Worm (Caenorhabditis elegans): ENCODE measurements around the gene ZC443.3.

Gene ZC443.3

ce11 chrV:12806190-12806589 lies 7.7 kb downstream of the ZC443.3 start, which contains the start of gene ZC443.7:
Gene ZC443.7 (plus strand): TSS chrV:12806490.
- TF ChIP-seq ceh-45 (GFP tag; IDR thresholded peaks at IDR 0.05) = no peak

DNA sequence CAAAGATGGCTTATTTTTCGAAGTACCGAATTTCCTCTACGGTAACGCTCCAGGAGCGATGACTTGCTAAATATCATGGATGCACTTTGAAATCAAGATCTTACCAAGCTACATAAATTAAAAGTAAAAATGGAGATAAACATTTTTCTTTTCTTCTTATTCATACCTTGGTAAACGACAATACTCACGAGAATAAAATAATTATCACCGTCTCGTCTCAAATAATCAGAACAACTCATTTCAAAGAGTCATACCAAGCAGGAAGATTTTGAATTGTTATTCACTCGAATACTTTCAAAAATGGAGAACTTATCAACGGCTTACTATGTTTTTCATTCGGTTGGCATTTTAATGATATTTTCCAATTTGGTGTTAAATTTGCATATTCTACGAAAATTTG lies 10.6 kb downstream of the ZC443.3 start, which contains the start of gene srbc-45:
srbc-45 (plus strand) TSS at position 301 of the 400 bp plus-strand sequence.
- TF ChIP-seq madf-2 (tag; optimal IDR thresholded peaks at IDR 0.05) (no peak), hlh-30 (tag; optimal IDR thresholded peaks at IDR 0.05; ENCODE audit: insufficient read depth) (no peak), pag-3 (tag; optimal IDR thresholded peaks at IDR 0.05; ENCODE audit: borderline replicate concordance) (no peak)

DNA sequence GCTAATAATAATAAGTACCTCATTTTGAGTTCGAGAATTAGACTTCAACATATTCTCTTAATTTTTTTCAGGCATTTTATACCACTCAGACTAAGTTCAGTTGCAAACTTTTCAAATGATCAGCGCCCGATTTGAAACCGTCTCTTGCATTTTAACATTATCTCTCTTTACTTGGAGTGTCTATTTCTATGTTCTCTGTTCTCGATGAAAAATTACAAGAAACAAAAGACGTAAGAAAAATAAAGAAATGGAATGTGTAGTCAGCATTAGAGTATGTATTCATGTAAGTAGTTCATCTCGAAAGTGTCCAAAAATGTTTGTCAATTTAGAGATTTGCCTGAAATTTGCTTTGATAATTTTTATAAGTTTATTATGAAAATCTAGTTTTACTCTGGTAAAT lies 13.8 kb downstream of the ZC443.3 start, which contains the start of gene ugt-3:
ugt-3 (minus strand) TSS at position 101 of the 400 bp plus-strand sequence.
- TF ChIP-seq hlh-15 (tag; optimal IDR thresholded peaks at IDR 0.05) (no peak), ahr-1 (tag; optimal IDR thresholded peaks at IDR 0.05) (no peak), dmd-4 (tag; optimal IDR thresholded peaks at IDR 0.05; ENCODE audit: borderline replicate concordance) (no peak), madf-2 (tag; optimal IDR thresholded peaks at IDR 0.05) (no peak), pat-9 (tag; optimal IDR thresholded peaks at IDR 0.05) (no peak), ztf-16 (tag; optimal IDR thresholded peaks at IDR 0.05) (no peak), nhr-232 (tag; optimal IDR thresholded peaks at IDR 0.05) (no peak), ceh-24 (tag; optimal IDR thresholded peaks at IDR 0.05) (no peak), elt-4 (tag; optimal IDR thresholded peaks at IDR 0.05) (no peak), ceh-45 (GFP tag; IDR thresholded peaks at IDR 0.05) (no peak), unc-3 (GFP tag; conservative IDR thresholded peaks at IDR 0.05) (no peak), unc-3 (tag; optimal IDR thresholded peaks at IDR 0.05) (no peak), pag-3 (tag; optimal IDR thresholded peaks at IDR 0.05; ENCODE audit: borderline replicate concordance) (no peak), K09A11.1 (tag; optimal IDR thresholded peaks at IDR 0.05; ENCODE audit: insufficient read depth) (no peak), ceh-6 (GFP tag; optimal IDR thresholded peaks at IDR 0.05) (no peak)

- no peak for TF ChIP-seq dmd-4 (tag; optimal IDR thresholded peaks at IDR 0.05; ENCODE audit: borderline replicate concordance)
- no peak for TF ChIP-seq che-1 (tag; optimal IDR thresholded peaks at IDR 0.05)
- no peak for TF ChIP-seq gmeb-2 (tag; optimal IDR thresholded peaks at IDR 0.05)
- TF ChIP-seq odd-2 (tag; optimal IDR thresholded peaks at IDR 0.05) = no peak
- no peak for TF ChIP-seq pat-9 (tag; optimal IDR thresholded peaks at IDR 0.05)
- no peak for TF ChIP-seq unc-42 (tag; optimal IDR thresholded peaks at IDR 0.05)
- no peak for TF ChIP-seq ref-2 (tag; optimal IDR thresholded peaks at IDR 0.05)
- no peak for TF ChIP-seq F13H6.1 (tag; optimal IDR thresholded peaks at IDR 0.05)
- TF ChIP-seq pha-4 (tag; optimal IDR thresholded peaks at IDR 0.05) = no peak
- TF ChIP-seq ceh-19 (GFP tag; optimal IDR thresholded peaks at IDR 0.05) = no peak
Measured at ce11 chrV:12797992-12798391, 15.9 kb downstream of the ZC443.3 start, which contains the start of gene ugt-6. Gene ugt-6 (minus strand): TSS chrV:12798224.

DNA sequence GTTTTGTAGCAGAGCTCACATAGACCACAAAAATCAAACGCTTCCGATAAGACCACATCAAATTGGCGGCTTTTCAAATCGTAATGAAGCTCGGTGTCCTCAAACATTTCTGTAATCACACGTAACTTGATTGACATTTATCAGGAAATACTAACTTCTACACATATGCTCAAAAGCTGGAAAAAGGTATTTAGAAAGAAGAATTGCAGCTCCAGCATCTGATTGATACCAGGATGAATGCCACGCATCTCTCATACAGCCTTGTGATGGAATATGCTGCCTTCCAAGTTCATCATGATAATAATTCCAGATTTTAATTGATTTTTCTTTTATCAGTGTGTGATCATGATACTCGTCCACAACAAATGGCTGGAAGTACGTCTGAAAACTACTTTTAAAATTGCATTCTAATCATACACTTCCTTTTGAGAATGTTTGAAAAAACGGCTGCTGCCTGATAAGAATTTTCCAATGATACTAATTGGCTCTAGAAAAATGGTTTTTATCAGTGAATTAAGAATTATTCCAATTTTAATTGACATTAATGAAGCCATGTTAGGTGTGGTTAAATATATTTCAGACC lies 16.9 kb downstream of the ZC443.3 start:
- no peak for TF ChIP-seq Y22D7AL.16 (tag; optimal IDR thresholded peaks at IDR 0.05)
- no peak for TF ChIP-seq hlh-8 (tag; optimal IDR thresholded peaks at IDR 0.05)
- TF ChIP-seq ceh-30 (tag; optimal IDR thresholded peaks at IDR 0.05) = no peak
- TF ChIP-seq ceh-14 (tag; optimal IDR thresholded peaks at IDR 0.05) = no peak
- no peak for TF ChIP-seq pha-4 (tag; optimal IDR thresholded peaks at IDR 0.05)
- no peak for TF ChIP-seq fkh-10 (GFP tag; optimal IDR thresholded peaks at IDR 0.05)
- TF ChIP-seq hlh-13 (GFP tag; optimal IDR thresholded peaks at IDR 0.05) = no peak
- TF ChIP-seq sdc-2 (tag; optimal IDR thresholded peaks at IDR 0.05) = no peak
- TF ChIP-seq ttx-3 (tag; optimal IDR thresholded peaks at IDR 0.05) = no peak
- no peak for TF ChIP-seq madf-2 (tag; optimal IDR thresholded peaks at IDR 0.05)
- TF ChIP-seq ahr-1 (tag; optimal IDR thresholded peaks at IDR 0.05) = no peak
- no peak for TF ChIP-seq unc-86 (tag; optimal IDR thresholded peaks at IDR 0.05)
- no peak for TF ChIP-seq T23F11.4 (GFP tag; optimal IDR thresholded peaks at IDR 0.05)
- TF ChIP-seq ceh-22 (tag; optimal IDR thresholded peaks at IDR 0.05) = no peak
- TF ChIP-seq dmd-4 (tag; optimal IDR thresholded peaks at IDR 0.05; ENCODE audit: borderline replicate concordance) = no peak
- no peak for TF ChIP-seq pat-9 (tag; optimal IDR thresholded peaks at IDR 0.05)
- TF ChIP-seq hlh-6 (tag; optimal IDR thresholded peaks at IDR 0.05) = no peak
- TF ChIP-seq pax-1 (tag; optimal IDR thresholded peaks at IDR 0.05) = no peak

Measured in whole organism, late embryonic.